Worm (Caenorhabditis elegans) whole organism, L3 larva: ENCODE data around the gene rga-5.

Experiments
- R02D3.7 ChIP-seq: fragments of 150-350 bp; optimal IDR thresholded peaks from 2 replicates; lab custom pipeline; 2014; ENCODE audit warnings: missing biosample characterization, missing genetic modification characterization
- ZK546.5 ChIP-seq: sonication (generic microtip); optimal IDR thresholded peaks from 2 replicates; lab custom pipeline; 2017; ENCODE audit warnings: missing biosample characterization, missing genetic modification characterization
- aly-2 ChIP-seq: fragments of 150-350 bp; optimal IDR thresholded peaks from 2 replicates; lab custom pipeline; 2014; ENCODE audit warnings: missing biosample characterization, missing genetic modification characterization
- ama-1 ChIP-seq: fragments of 150-350 bp; optimal IDR thresholded peaks from 2 replicates; lab custom pipeline; 2018
- ceh-16 ChIP-seq: sonication (generic microtip); optimal IDR thresholded peaks from 2 replicates; lab custom pipeline; 2017; ENCODE audit warnings: missing biosample characterization, missing genetic modification characterization
- ceh-28 ChIP-seq: fragments of 150-350 bp; optimal IDR thresholded peaks from 2 replicates; lab custom pipeline; 2014; ENCODE audit warnings: missing biosample characterization, missing genetic modification reagents, missing genetic modification characterization
- ceh-82 ChIP-seq: fragments of 150-350 bp; optimal IDR thresholded peaks from 2 replicates; lab custom pipeline; 2014; ENCODE audit warnings: missing biosample characterization, missing genetic modification characterization
- ceh-9 ChIP-seq: sonication (generic microtip); optimal IDR thresholded peaks from 2 replicates; lab custom pipeline; 2018; ENCODE audit warnings: missing biosample characterization, missing genetic modification characterization
- daf-12 ChIP-seq: fragments of 150-350 bp; optimal IDR thresholded peaks from 2 replicates; lab custom pipeline; 2014; ENCODE audit warnings: missing biosample characterization, missing genetic modification reagents, missing genetic modification characterization
- egl-27 ChIP-seq: sonication (generic microtip); optimal IDR thresholded peaks from 4 replicates; lab custom pipeline; 2017; ENCODE audit warnings: missing biosample characterization, missing genetic modification reagents, missing genetic modification characterization
- egl-5 ChIP-seq: fragments of 150-350 bp; optimal IDR thresholded peaks from 2 replicates; lab custom pipeline; 2017; ENCODE audit warnings: missing biosample characterization, missing genetic modification reagents, missing genetic modification characterization, inconsistent platforms
- elt-1 ChIP-seq: fragments of 150-350 bp; optimal IDR thresholded peaks from 2 replicates; lab custom pipeline; 2014; ENCODE audit warnings: missing biosample characterization, missing genetic modification characterization
- elt-2 ChIP-seq: sonication (generic microtip); optimal IDR thresholded peaks from 2 replicates; lab custom pipeline; 2016; ENCODE audit warnings: missing genetic modification reagents, mild to moderate bottlenecking, missing genetic modification characterization, missing compliant biosample characterization
- elt-3 ChIP-seq, 3 experiments: fragments of 150-350 bp in 1 of 3; sonication (generic microtip) in 2 of 3; optimal IDR thresholded peaks; 2 replicates in 2 of 3; 4 replicates in 1 of 3; lab custom pipeline; 2014 to 2017; ENCODE audit warnings: missing biosample characterization in 3 of 3, missing genetic modification characterization in 3 of 3
- eor-1 ChIP-seq, 2 experiments: fragments of 150-350 bp; optimal IDR thresholded peaks; 2 replicates each; lab custom pipeline; 2014 to 2018; ENCODE audit warnings: missing biosample characterization in 2 of 2, missing genetic modification characterization in 2 of 2
- fkh-10 ChIP-seq: sonication (generic microtip); optimal IDR thresholded peaks from 2 replicates; lab custom pipeline; 2017; ENCODE audit warnings: missing biosample characterization, missing genetic modification reagents, missing genetic modification characterization
- fkh-2 ChIP-seq: fragments of 150-350 bp; optimal IDR thresholded peaks from 2 replicates; lab custom pipeline; 2014; ENCODE audit warnings: missing biosample characterization, missing genetic modification reagents, missing genetic modification characterization
- fos-1 ChIP-seq: fragments of 150-350 bp; optimal IDR thresholded peaks from 2 replicates; lab custom pipeline; 2014; ENCODE audit warnings: missing biosample characterization, missing genetic modification characterization
- hmg-11 ChIP-seq: sonication (generic microtip); optimal IDR thresholded peaks from 2 replicates; lab custom pipeline; 2016; ENCODE audit warnings: missing genetic modification characterization, missing compliant biosample characterization
- jun-1 ChIP-seq: fragments of 150-350 bp; optimal IDR thresholded peaks from 2 replicates; lab custom pipeline; 2014; ENCODE audit warnings: missing biosample characterization, missing genetic modification reagents, missing genetic modification characterization
- lin-15B ChIP-seq: fragments of 150-350 bp; optimal IDR thresholded peaks from 2 replicates; lab custom pipeline; 2014; ENCODE audit warnings: missing biosample characterization, missing genetic modification characterization
- lin-39 ChIP-seq: fragments of 150-350 bp; optimal IDR thresholded peaks from 2 replicates; lab custom pipeline; 2018; ENCODE audit warnings: missing biosample characterization, missing genetic modification reagents, missing genetic modification characterization
- lsy-12 ChIP-seq: sonication (generic microtip); optimal IDR thresholded peaks from 2 replicates; lab custom pipeline; 2016; ENCODE audit warnings: mild to moderate bottlenecking, missing genetic modification characterization, missing compliant biosample characterization
- mdl-1 ChIP-seq: fragments of 150-350 bp; optimal IDR thresholded peaks from 2 replicates; lab custom pipeline; 2014; ENCODE audit warnings: missing biosample characterization, missing genetic modification characterization
- mml-1 ChIP-seq: fragments of 150-350 bp; sonication (generic microtip); optimal IDR thresholded peaks from 3 replicates; lab custom pipeline; 2014; ENCODE audit warnings: missing biosample characterization, missing genetic modification characterization
- nfya-1 ChIP-seq: sonication (generic microtip); optimal IDR thresholded peaks from 2 replicates; lab custom pipeline; 2017; ENCODE audit warnings: missing genetic modification characterization, mild to moderate bottlenecking, missing compliant biosample characterization, antibody characterized with exemption, moderate library complexity; ENCODE audit not compliant: insufficient read depth
- nhr-11 ChIP-seq: fragments of 150-350 bp; optimal IDR thresholded peaks from 2 replicates; lab custom pipeline; 2014; ENCODE audit warnings: missing biosample characterization, missing genetic modification characterization
- nhr-12 ChIP-seq: fragments of 150-350 bp; optimal IDR thresholded peaks from 2 replicates; lab custom pipeline; 2014; ENCODE audit warnings: missing biosample characterization, missing genetic modification characterization
- nhr-23 ChIP-seq: fragments of 150-350 bp; optimal IDR thresholded peaks from 2 replicates; lab custom pipeline; 2014; ENCODE audit warnings: missing biosample characterization, missing genetic modification reagents, missing genetic modification characterization
- nhr-237 ChIP-seq: fragments of 150-350 bp; optimal IDR thresholded peaks from 2 replicates; lab custom pipeline; 2014; ENCODE audit warnings: missing biosample characterization, missing genetic modification characterization
- nhr-25 ChIP-seq: sonication (generic microtip); optimal IDR thresholded peaks from 2 replicates; lab custom pipeline; 2017; ENCODE audit warnings: missing biosample characterization, missing genetic modification characterization
- nhr-28 ChIP-seq: fragments of 150-350 bp; optimal IDR thresholded peaks from 2 replicates; lab custom pipeline; 2014; ENCODE audit warnings: missing biosample characterization, missing genetic modification characterization
- nhr-43 ChIP-seq: sonication (generic microtip); optimal IDR thresholded peaks from 2 replicates; lab custom pipeline; 2016; ENCODE audit warnings: mild to moderate bottlenecking, missing genetic modification characterization, missing compliant biosample characterization; ENCODE audit not compliant: poor library complexity, severe bottlenecking
- nhr-67 ChIP-seq: fragments of 150-350 bp; optimal IDR thresholded peaks from 2 replicates; lab custom pipeline; 2014; ENCODE audit warnings: missing biosample characterization, missing genetic modification characterization
- nhr-76 ChIP-seq: fragments of 150-350 bp; sonication (generic microtip); optimal IDR thresholded peaks from 5 replicates; lab custom pipeline; 2014; ENCODE audit warnings: missing biosample characterization, missing genetic modification characterization
- nhr-77 ChIP-seq: fragments of 150-350 bp; optimal IDR thresholded peaks from 2 replicates; lab custom pipeline; 2014; ENCODE audit warnings: missing biosample characterization, missing genetic modification characterization
- pha-4 ChIP-seq: fragments of 150-350 bp; optimal IDR thresholded peaks from 2 replicates; lab custom pipeline; 2014; ENCODE audit warnings: missing biosample characterization, missing genetic modification reagents, missing genetic modification characterization
- pqm-1 ChIP-seq: fragments of 150-350 bp; optimal IDR thresholded peaks from 2 replicates; lab custom pipeline; 2017; ENCODE audit warnings: missing biosample characterization, missing genetic modification characterization, inconsistent platforms
- sea-2 ChIP-seq: fragments of 150-350 bp; sonication (generic microtip); optimal IDR thresholded peaks from 4 replicates; lab custom pipeline; 2014; ENCODE audit warnings: missing biosample characterization, missing genetic modification reagents, missing genetic modification characterization
- skn-1 ChIP-seq: fragments of 150-350 bp; optimal IDR thresholded peaks from 2 replicates; lab custom pipeline; 2014; ENCODE audit warnings: missing biosample characterization, missing genetic modification characterization
- snpc-4 ChIP-seq: fragments of 150-350 bp; optimal IDR thresholded peaks from 2 replicates; lab custom pipeline; 2014; ENCODE audit warnings: missing biosample characterization, missing genetic modification characterization
- tbx-2 ChIP-seq: sonication (generic microtip); optimal IDR thresholded peaks from 2 replicates; lab custom pipeline; 2016; ENCODE audit warnings: mild to moderate bottlenecking, missing genetic modification characterization, missing compliant biosample characterization
- unc-39 ChIP-seq: sonication (generic microtip); optimal IDR thresholded peaks from 4 replicates; lab custom pipeline; 2017; ENCODE audit warnings: missing biosample characterization, missing genetic modification characterization
- unc-62 ChIP-seq: fragments of 150-350 bp; sonication (generic microtip); optimal IDR thresholded peaks from 4 replicates; lab custom pipeline; 2014; ENCODE audit warnings: missing biosample characterization, missing genetic modification reagents, missing genetic modification characterization
- zag-1 ChIP-seq: fragments of 150-350 bp; optimal IDR thresholded peaks from 2 replicates; lab custom pipeline; 2014; ENCODE audit warnings: missing biosample characterization, missing genetic modification characterization
- ztf-11 ChIP-seq: fragments of 150-350 bp; optimal IDR thresholded peaks from 2 replicates; lab custom pipeline; 2014; ENCODE audit warnings: missing biosample characterization, missing genetic modification characterization
- ztf-4 ChIP-seq: fragments of 150-350 bp; optimal IDR thresholded peaks from 2 replicates; lab custom pipeline; 2014; ENCODE audit warnings: missing biosample characterization, missing genetic modification characterization

The rga-5 gene

ce11 chrIV:13785545-13785944, 42.1 kb upstream of the rga-5 start, which contains the start of gene lact-9:
lact-9 (minus strand) TSS chrIV:13785645.
- TF ChIP-seq ama-1 (lab: Kevin White, UChicago) (peak; percentile 5), fkh-10 (GFP tag; lab: Kevin White, UChicago) (no peak)
- TF ChIP-seq, all 47 proteins: peak for 1

- TF ChIP-seq elt-1 (tag; lab: Kevin White, UChicago), result no peak
- TF ChIP-seq elt-2 (tag; lab: Kevin White, UChicago), result peak; percentile 35
- no peak for TF ChIP-seq nhr-11
- no peak for TF ChIP-seq elt-3 (tag; optimal IDR thresholded peaks at IDR 0.05; lab: Kevin White, UChicago)
- no peak for TF ChIP-seq egl-27 (tag; lab: Kevin White, UChicago)
- TF ChIP-seq ceh-28 (tag; lab: Kevin White, UChicago), result peak; percentile 32
- peak; percentile 35 for TF ChIP-seq pha-4 (tag; lab: Kevin White, UChicago)
- no peak for TF ChIP-seq lin-39 (tag; lab: Kevin White, UChicago)
- peak; percentile 29 for TF ChIP-seq hmg-11 (tag; lab: Kevin White, UChicago)
- TF ChIP-seq nfya-1 (tag; lab: Kevin White, UChicago), result peak; percentile 23
- no peak for TF ChIP-seq mml-1
These were observed 41.0 kb upstream of the rga-5 start, which contains the start of gene icap-1 for ce11 chrIV:13786690-13787089. icap-1 (minus strand) TSS chrIV:13786961.

- TF ChIP-seq egl-27 (tag; lab: Kevin White, UChicago), result no peak
- peak; percentile 59 for TF ChIP-seq nhr-23 (tag; lab: Kevin White, UChicago)
- no peak for TF ChIP-seq fkh-2 (tag; lab: Kevin White, UChicago)
- TF ChIP-seq egl-5 (tag; lab: Kevin White, UChicago), result peak; percentile 86
- TF ChIP-seq nhr-25 (tag; lab: Kevin White, UChicago), result peak; percentile 61
- no peak for TF ChIP-seq daf-12 (tag; lab: Kevin White, UChicago)
- TF ChIP-seq jun-1 (tag; lab: Kevin White, UChicago), result no peak
- no peak for TF ChIP-seq nhr-12
- TF ChIP-seq lin-15B (tag; lab: Kevin White, UChicago), result peak; percentile 81
- no peak for TF ChIP-seq elt-3 (tag; optimal IDR thresholded peaks at IDR 0.05; lab: Kevin White, UChicago)
- TF ChIP-seq skn-1 (tag; lab: Kevin White, UChicago), result peak; percentile 11
- TF ChIP-seq ceh-9 (tag; lab: Kevin White, UChicago), result no peak
- TF ChIP-seq nhr-43 (tag; lab: Kevin White, UChicago), result no peak
- TF ChIP-seq zag-1, result no peak
- TF ChIP-seq elt-1 (tag; lab: Kevin White, UChicago), result no peak
- TF ChIP-seq pha-4 (tag; lab: Kevin White, UChicago), result peak; percentile 81
- peak; percentile 5 for TF ChIP-seq elt-2 (tag; lab: Kevin White, UChicago)
- no peak for TF ChIP-seq mml-1
- TF ChIP-seq lin-39 (tag; lab: Kevin White, UChicago), result peak; percentile 54
- TF ChIP-seq fos-1 (tag; lab: Kevin White, UChicago), result no peak
- no peak for TF ChIP-seq nhr-237 (tag; lab: Kevin White, UChicago)
- TF ChIP-seq R02D3.7, result peak; percentile 24
- peak; percentile 75 for TF ChIP-seq snpc-4 (tag; lab: Kevin White, UChicago)
- no peak for TF ChIP-seq nhr-67 (tag; lab: Kevin White, UChicago)
- peak; percentile 94 for TF ChIP-seq nfya-1 (tag; lab: Kevin White, UChicago)
- TF ChIP-seq ceh-16 (tag; lab: Kevin White, UChicago), result no peak
- no peak for TF ChIP-seq nhr-11
- TF ChIP-seq ceh-28 (tag; lab: Kevin White, UChicago), result no peak
- TF ChIP-seq ztf-11, result no peak
- TF ChIP-seq pqm-1 (tag; lab: Kevin White, UChicago), result peak; percentile 5
- TF ChIP-seq ZK546.5 (tag; lab: Kevin White, UChicago), result no peak
- TF ChIP-seq fkh-10 (GFP tag; lab: Kevin White, UChicago), result no peak
- peak; percentile 74 for TF ChIP-seq hmg-11 (tag; lab: Kevin White, UChicago)
- no peak for TF ChIP-seq tbx-2
- no peak for TF ChIP-seq nhr-77 (tag; lab: Kevin White, UChicago)
- TF ChIP-seq unc-62 (GFP tag; lab: Kevin White, UChicago), result no peak
- TF ChIP-seq eor-1 (tag; optimal IDR thresholded peaks at IDR 0.05; lab: Kevin White, UChicago), result no peak
- TF ChIP-seq unc-39 (tag; lab: Kevin White, UChicago), result no peak
- TF ChIP-seq sea-2 (GFP tag; lab: Kevin White, UChicago), result no peak
- no peak for TF ChIP-seq ama-1 (lab: Kevin White, UChicago)
- no peak for TF ChIP-seq mdl-1 (tag; lab: Kevin White, UChicago)
- TF ChIP-seq nhr-28 (tag; lab: Kevin White, UChicago), result no peak
- TF ChIP-seq nhr-76 (tag; lab: Kevin White, UChicago), result no peak
- TF ChIP-seq ceh-82 (tag; lab: Kevin White, UChicago), result no peak
- no peak for TF ChIP-seq ztf-4 (tag; lab: Kevin White, UChicago)
- TF ChIP-seq lsy-12 (tag; lab: Kevin White, UChicago), result peak; percentile 12
- no peak for TF ChIP-seq aly-2 (tag; lab: Kevin White, UChicago)
These were observed 39.0 kb upstream of the rga-5 start, which contains the start of the genes sas-6 and Y45F10D.7 for ce11 chrIV:13788652-13789051. sas-6 (minus strand) TSS chrIV:13788731. Y45F10D.7 (plus strand) TSS chrIV:13788907.
